Worm (Caenorhabditis elegans): ENCODE results near the gene ttbk-2.1.
"Not testable (repeated sequence)": the region's sequence is repeated elsewhere in the genome, so short reads cannot be mapped to it uniquely, and the experiment has no call there.

ttbk-2.1 gene

ce11 chrIV:5258385-5258784 is at the start of gene ttbk-2.1:
ttbk-2.1 (plus strand) TSS chrIV:5258685.
- TF ChIP-seq elt-2, egl-5, lin-15B (tag; optimal IDR thresholded peaks at IDR 0.05): not testable (repeated sequence)

ce11 chrIV:5209390-5209789 is 49.1 kb upstream of the ttbk-2.1 start, which contains the start of the genes Y59E9AL.36 and nbet-1:
Y59E9AL.36 (minus strand) TSS chrIV:5209481.
nbet-1 (plus strand) TSS chrIV:5209501.
- TF ChIP-seq unc-62 (GFP tag; optimal IDR thresholded peaks at IDR 0.05) (no peak), egl-5 (tag; optimal IDR thresholded peaks at IDR 0.05) (peak; percentile 94), skn-1 (tag; optimal IDR thresholded peaks at IDR 0.05) (no peak), nhr-25 (tag; optimal IDR thresholded peaks at IDR 0.05) (peak; percentile 62), lsy-12 (tag; optimal IDR thresholded peaks at IDR 0.05) (peak; percentile 48), nhr-67 (tag; optimal IDR thresholded peaks at IDR 0.05) (no peak), snpc-4 (tag; optimal IDR thresholded peaks at IDR 0.05) (peak; percentile 84), nhr-23 (tag; optimal IDR thresholded peaks at IDR 0.05) (no peak), hmg-11 (tag; optimal IDR thresholded peaks at IDR 0.05) (peak; percentile 91), zag-1 (tag; optimal IDR thresholded peaks at IDR 0.05) (no peak), mdl-1 (tag; optimal IDR thresholded peaks at IDR 0.05) (no peak), nhr-237 (tag; optimal IDR thresholded peaks at IDR 0.05) (no peak), ama-1 (optimal IDR thresholded peaks at IDR 0.05) (no peak), jun-1 (tag; optimal IDR thresholded peaks at IDR 0.05) (peak; percentile 51), fkh-10 (GFP tag; optimal IDR thresholded peaks at IDR 0.05) (no peak), unc-39 (tag; optimal IDR thresholded peaks at IDR 0.05) (no peak), ztf-11 (tag; optimal IDR thresholded peaks at IDR 0.05) (no peak), nhr-77 (tag; optimal IDR thresholded peaks at IDR 0.05) (peak; percentile 63), aly-2 (tag; optimal IDR thresholded peaks at IDR 0.05) (no peak), fos-1 (tag; optimal IDR thresholded peaks at IDR 0.05) (no peak), ztf-4 (tag; optimal IDR thresholded peaks at IDR 0.05) (no peak), elt-1 (tag; optimal IDR thresholded peaks at IDR 0.05) (no peak), elt-2 (tag; optimal IDR thresholded peaks at IDR 0.05) (peak; percentile 46), nfya-1 (tag; optimal IDR thresholded peaks at IDR 0.05; ENCODE audit: insufficient read depth) (peak; percentile 77), daf-12 (tag; optimal IDR thresholded peaks at IDR 0.05) (no peak), fkh-2 (tag; optimal IDR thresholded peaks at IDR 0.05) (peak; percentile 58), nhr-12 (tag; optimal IDR thresholded peaks at IDR 0.05) (no peak), egl-27 (tag; optimal IDR thresholded peaks at IDR 0.05) (no peak), ZK546.5 (tag; optimal IDR thresholded peaks at IDR 0.05) (no peak), nhr-76 (tag; optimal IDR thresholded peaks at IDR 0.05) (no peak), mml-1 (tag; optimal IDR thresholded peaks at IDR 0.05) (no peak), ceh-16 (tag; optimal IDR thresholded peaks at IDR 0.05) (no peak), sea-2 (GFP tag; optimal IDR thresholded peaks at IDR 0.05) (no peak), pqm-1 (tag; optimal IDR thresholded peaks at IDR 0.05) (peak; percentile 17), lin-39 (tag; optimal IDR thresholded peaks at IDR 0.05) (peak; percentile 63), elt-3 (tag; optimal IDR thresholded peaks at IDR 0.05) (no peak), ceh-82 (tag; optimal IDR thresholded peaks at IDR 0.05) (no peak), nhr-43 (tag; optimal IDR thresholded peaks at IDR 0.05; ENCODE audit: poor library complexity, severe bottlenecking) (peak; percentile 24), ceh-28 (tag; optimal IDR thresholded peaks at IDR 0.05) (peak; percentile 65), ceh-9 (tag; optimal IDR thresholded peaks at IDR 0.05) (no peak), nhr-28 (tag; optimal IDR thresholded peaks at IDR 0.05) (no peak), pha-4 (tag; optimal IDR thresholded peaks at IDR 0.05) (peak; percentile 86), lin-15B (tag; optimal IDR thresholded peaks at IDR 0.05) (peak; percentile 96), tbx-2 (tag; optimal IDR thresholded peaks at IDR 0.05) (no peak), nhr-11 (tag; optimal IDR thresholded peaks at IDR 0.05) (peak; percentile 69), R02D3.7 (tag; optimal IDR thresholded peaks at IDR 0.05) (peak; percentile 97), eor-1 (tag; optimal IDR thresholded peaks at IDR 0.05) (no peak)

Data from whole organism, L3 larva.